Worm (Caenorhabditis elegans): Measurements from ENCODE around the gene C54C6.4.

DNA sequence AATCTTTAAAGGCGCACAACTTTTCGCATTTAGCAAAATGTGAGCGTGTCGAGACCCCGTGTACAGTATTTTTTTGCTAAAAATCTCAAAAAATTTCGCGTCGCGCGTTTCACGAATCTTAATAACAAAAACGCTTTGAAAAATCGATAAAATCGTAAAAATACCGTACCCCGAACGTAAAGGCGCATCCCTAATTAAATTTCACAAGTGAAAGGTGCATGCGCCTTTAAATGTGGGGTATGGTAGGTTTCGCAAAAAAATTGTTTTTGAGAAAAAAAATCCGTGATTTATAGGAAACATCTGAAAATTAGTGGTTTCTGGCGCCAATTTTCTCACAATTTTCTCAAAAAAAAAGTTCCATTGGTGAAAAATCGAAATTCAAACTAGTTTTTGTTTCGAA, 19.3 kb upstream of the C54C6.4 start:
- TF ChIP-seq dao-5 (tag; optimal IDR thresholded peaks at IDR 0.05) (no peak), W03F9.2 (tag; optimal IDR thresholded peaks at IDR 0.05) (no peak), him-1 (tag; optimal IDR thresholded peaks at IDR 0.05) (no peak)
